Worm (Caenorhabditis elegans) whole organism, early embryonic: ENCODE data around the gene slc-9B.2.

ENCODE experiments used
- B0310.2 ChIP-seq: sonication (generic microtip); optimal IDR thresholded peaks from 2 replicates; lab custom pipeline; 2016; ENCODE audit warnings: mild to moderate bottlenecking, missing genetic modification characterization, missing compliant biosample characterization
- aly-1 ChIP-seq: sonication (generic microtip); optimal IDR thresholded peaks from 2 replicates; lab custom pipeline; 2016; ENCODE audit warnings: missing genetic modification characterization, missing compliant biosample characterization
- ama-1 ChIP-seq: fragments of 150-350 bp; optimal IDR thresholded peaks from 2 replicates; lab custom pipeline; 2014
- ceh-13 ChIP-seq: fragments of 200-800 bp; sonication (Bioruptor generic); optimal IDR thresholded peaks from 2 replicates; lab custom pipeline; 2018; ENCODE audit warnings: mild to moderate bottlenecking, missing genetic modification characterization, missing compliant biosample characterization
- ceh-36 ChIP-seq: sonication (generic microtip); optimal IDR thresholded peaks from 2 replicates; lab custom pipeline; 2016; ENCODE audit warnings: missing genetic modification characterization, inconsistent platforms, missing compliant biosample characterization
- ets-7 ChIP-seq: sonication (generic microtip); optimal IDR thresholded peaks from 2 replicates; lab custom pipeline; 2016; ENCODE audit warnings: missing genotype, missing genetic modification characterization, missing compliant biosample characterization
- hmbx-1 ChIP-seq: sonication (generic microtip); optimal IDR thresholded peaks from 2 replicates; lab custom pipeline; 2016; ENCODE audit warnings: mild to moderate bottlenecking, missing genetic modification characterization, missing compliant biosample characterization
- pes-1 ChIP-seq: fragments of 200-800 bp; sonication (Bioruptor generic); IDR thresholded peaks from 2 replicates; pipeline ENCODE4 v1.3.6; 2022; ENCODE audit warnings: missing genetic modification reagents, missing genetic modification characterization, missing compliant biosample characterization
- sea-1 ChIP-seq: fragments of 200-800 bp; sonication (Bioruptor generic); conservative IDR thresholded peaks from 2 replicates; pipeline ENCODE4 v1.3.6; 2022; ENCODE audit warnings: missing genetic modification characterization, missing compliant biosample characterization
- tbx-11 ChIP-seq: fragments of 200-800 bp; sonication (Bioruptor generic); IDR thresholded peaks from 2 replicates; pipeline ENCODE4 v1.3.6; 2022; ENCODE audit warnings: missing genetic modification characterization, missing compliant biosample characterization
- tbx-37 ChIP-seq: fragments of 200-800 bp; sonication (Bioruptor generic); conservative IDR thresholded peaks from 2 replicates; pipeline ENCODE4 v1.3.6; 2022; ENCODE audit warnings: missing genetic modification reagents, missing genetic modification characterization, missing compliant biosample characterization
- tra-4 ChIP-seq: sonication (generic microtip); optimal IDR thresholded peaks from 2 replicates; lab custom pipeline; 2017; ENCODE audit warnings: missing genetic modification characterization, missing compliant biosample characterization

DNA sequence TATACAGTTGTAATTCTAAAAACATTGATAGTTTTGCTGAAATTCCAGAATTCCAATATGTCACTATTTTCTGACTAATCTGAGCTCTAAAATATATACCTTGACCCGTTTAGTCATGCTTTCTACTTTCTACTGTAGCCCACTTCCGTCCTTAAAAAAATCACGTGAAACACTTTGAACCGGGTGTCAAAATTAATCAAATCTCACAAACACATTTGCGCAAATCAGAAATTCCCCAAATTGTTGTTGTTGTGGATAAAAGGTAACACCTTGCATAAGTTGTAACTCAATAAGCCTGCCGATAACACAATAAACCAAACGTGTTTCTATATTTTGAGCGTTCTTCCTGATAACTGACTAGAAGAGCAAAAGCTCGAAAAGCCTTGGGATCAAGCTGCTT is 31.6 kb upstream of the slc-9B.2 start, which contains the start of gene srxa-7:
- no peak for TF ChIP-seq tbx-11 (GFP tag; lab: Robert Waterston, UW)
- no peak for TF ChIP-seq sea-1 (GFP tag; lab: Robert Waterston, UW)
- no peak for TF ChIP-seq B0310.2 (tag; lab: Kevin White, UChicago)
- no peak for TF ChIP-seq aly-1 (tag; lab: Kevin White, UChicago)
- TF ChIP-seq hmbx-1 (tag; lab: Kevin White, UChicago) = no peak
- TF ChIP-seq ceh-13 (GFP tag; lab: Kevin White, UChicago) = no peak
- no peak for TF ChIP-seq tra-4
- TF ChIP-seq ama-1 (lab: Kevin White, UChicago) = no peak
- no peak for TF ChIP-seq ceh-36
- no peak for TF ChIP-seq tbx-37 (GFP tag; lab: Robert Waterston, UW)
- no peak for TF ChIP-seq pes-1 (GFP tag; lab: Robert Waterston, UW)
- TF ChIP-seq ets-7 (tag; lab: Kevin White, UChicago) = no peak
